Fruit fly (Drosophila melanogaster): ENCODE measurements around the gene CG32579.

CG32579 gene

dm6 chrX:16277878-16278506, 45.1 kb upstream of the CG32579 start, which contains the start of gene eas (continued):
- TF ChIP-seq YL-1 (GFP tag; optimal IDR thresholded peaks at IDR 0.05) (no peak), sr (GFP tag; IDR thresholded peaks at IDR 0.05) (no peak), CG11504 (tag; optimal IDR thresholded peaks at IDR 0.05) (peak; percentile 3), CG3847 (GFP tag; IDR thresholded peaks at IDR 0.05) (peak; percentile 37; the same call in 1 of the 2 replicates), CG7556 (GFP tag; optimal IDR thresholded peaks at IDR 0.05) (no peak), H2.0 (GFP tag; IDR thresholded peaks at IDR 0.05) (no peak), CG4707 (GFP tag; optimal IDR thresholded peaks at IDR 0.05) (no peak), Aef1 (GFP tag; IDR thresholded peaks at IDR 0.05) (no peak), Elba2 (GFP tag; optimal IDR thresholded peaks at IDR 0.05) (peak; percentile 26), CG31224 (GFP tag; IDR thresholded peaks at IDR 0.05) (no peak), knrl (GFP tag; IDR thresholded peaks at IDR 0.05; ENCODE audit: partially characterized antibody) (peak; percentile 66), CG1792 (GFP tag; optimal IDR thresholded peaks at IDR 0.05) (no peak), oc (tag; optimal IDR thresholded peaks at IDR 0.05) (no peak), CG3995 (GFP tag; optimal IDR thresholded peaks at IDR 0.05) (peak; percentile 67), Dip2 (GFP tag; IDR thresholded peaks at IDR 0.05) (no peak), CG9797 (GFP tag; optimal IDR thresholded peaks at IDR 0.05) (peak; percentile 88), Rfx (GFP tag; IDR thresholded peaks at IDR 0.05) (no peak; the same call in none of the 2 replicates), CG33213 (GFP tag; optimal IDR thresholded peaks at IDR 0.05) (peak; percentile 35), D (optimal IDR thresholded peaks at IDR 0.05) (no peak), D (GFP tag; optimal IDR thresholded peaks at IDR 0.05) (no peak), vnd (GFP tag; IDR thresholded peaks at IDR 0.05; ENCODE audit: partially characterized antibody) (peak; percentile 62; the same call in 2 of the 3 replicates), CG8944 (GFP tag; optimal IDR thresholded peaks at IDR 0.05) (no peak), Ets65A (GFP tag) (peak; percentile 91), Hey (tag; optimal IDR thresholded peaks at IDR 0.05) (no peak), fd102C (GFP tag; optimal IDR thresholded peaks at IDR 0.05) (no peak), cato (GFP tag; optimal IDR thresholded peaks at IDR 0.05; ENCODE audit: borderline replicate concordance) (no peak), Hmr (GFP tag; optimal IDR thresholded peaks at IDR 0.05) (peak; percentile 25), CG6272 (GFP tag; IDR thresholded peaks at IDR 0.05) (no peak), fd64A (GFP tag; optimal IDR thresholded peaks at IDR 0.05) (no peak), CTCF (GFP tag; optimal IDR thresholded peaks at IDR 0.05) (peak; percentile 51), Atf6 (GFP tag; IDR thresholded peaks at IDR 0.05) (no peak), repo (GFP tag; optimal IDR thresholded peaks at IDR 0.05) (no peak), pzg (GFP tag; optimal IDR thresholded peaks at IDR 0.05) (peak; percentile 87), CG9932 (GFP tag; IDR thresholded peaks at IDR 0.05) (peak; percentile 56), CG31365 (tag; optimal IDR thresholded peaks at IDR 0.05) (no peak), E2f1 (GFP tag; IDR thresholded peaks at IDR 0.05) (no peak), mirr (GFP tag; optimal IDR thresholded peaks at IDR 0.05) (no peak), pan (optimal IDR thresholded peaks at IDR 0.05) (no peak), pan (GFP tag; optimal IDR thresholded peaks at IDR 0.05 in 1 of 2, IDR thresholded peaks at IDR 0.05 in 1 of 2) (no peak), hth (optimal IDR thresholded peaks at IDR 0.05) (no peak), Tbp (GFP tag; optimal IDR thresholded peaks at IDR 0.05) (no peak), Ptx1 (GFP tag; IDR thresholded peaks at IDR 0.05) (peak; percentile 24; the same call in 1 of the 2 replicates), CG34376 (GFP tag; optimal IDR thresholded peaks at IDR 0.05) (no peak), CG12299 (tag; optimal IDR thresholded peaks at IDR 0.05) (no peak), CG9215 (GFP tag; IDR thresholded peaks at IDR 0.05) (0 out of 2 replicates have a peak, but pooled peaks have one; percentile 21), zf30C (GFP tag; optimal IDR thresholded peaks at IDR 0.05) (peak; percentile 4), insv (GFP tag; optimal IDR thresholded peaks at IDR 0.05) (peak; percentile 24 to 92), CG6683 (GFP tag; optimal IDR thresholded peaks at IDR 0.05) (no peak), NC2β (GFP tag; optimal IDR thresholded peaks at IDR 0.05) (no peak), CG10462 (GFP tag; optimal IDR thresholded peaks at IDR 0.05) (no peak), Chrac-16 (GFP tag; optimal IDR thresholded peaks at IDR 0.05) (no peak), wor (GFP tag; IDR thresholded peaks at IDR 0.05) (no peak)
